Fruit fly (Drosophila melanogaster): ENCODE results near the gene yem.
A peak's percentile ranks its signal among the peaks of the same experiment; 100 is the strongest.

Gene yem

DNA sequence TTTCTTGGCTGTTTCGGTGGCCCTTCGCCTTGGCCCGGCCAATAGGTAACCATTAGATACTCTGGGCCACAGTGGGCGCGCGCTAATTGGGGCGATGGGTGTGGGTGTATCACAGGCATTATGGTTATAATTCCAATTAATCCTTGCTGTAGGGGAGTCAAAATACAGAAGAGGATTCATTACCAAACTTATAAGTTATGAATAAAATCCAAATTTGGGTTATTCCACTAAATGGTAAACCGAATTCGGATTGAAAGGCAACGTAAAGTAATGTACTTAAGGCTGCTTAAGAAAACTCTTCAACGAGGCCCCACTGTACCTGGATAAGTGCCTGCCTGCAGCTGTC lies 33.0 kb downstream of the yem start (continued):
- no peak for TF ChIP-seq NC2α (GFP tag; optimal IDR thresholded peaks at IDR 0.05)
- no peak for TF ChIP-seq CG34422 (GFP tag; IDR thresholded peaks at IDR 0.05)
- TF ChIP-seq CG2129 (GFP tag; IDR thresholded peaks at IDR 0.05; ENCODE audit: partially characterized antibody), result no peak
- TF ChIP-seq lmd (GFP tag; IDR thresholded peaks at IDR 0.05), result peak; percentile 73
- TF ChIP-seq E2f1 (GFP tag; IDR thresholded peaks at IDR 0.05), result peak; percentile 36; the same call in 1 of the 2 replicates
- no peak for TF ChIP-seq fd102C (GFP tag; optimal IDR thresholded peaks at IDR 0.05)
- TF ChIP-seq bsh (GFP tag; optimal IDR thresholded peaks at IDR 0.05), result no peak
- TF ChIP-seq chif (GFP tag; optimal IDR thresholded peaks at IDR 0.05), result peak in 1 of 2 experiments; percentile 41
- no peak for TF ChIP-seq Lim3 (GFP tag; IDR thresholded peaks at IDR 0.05)
- peak; percentile 66 for TF ChIP-seq CG3281 (GFP tag; optimal IDR thresholded peaks at IDR 0.05)
- no peak for TF ChIP-seq CG17802 (tag; optimal IDR thresholded peaks at IDR 0.05)
- no peak for TF ChIP-seq Oli (tag; optimal IDR thresholded peaks at IDR 0.05)
- TF ChIP-seq sisA (GFP tag; IDR thresholded peaks at IDR 0.05), result peak; percentile 40
- peak; percentile 75 for TF ChIP-seq Fer1 (GFP tag; optimal IDR thresholded peaks at IDR 0.05)
- no peak for TF ChIP-seq CG33557 (GFP tag; optimal IDR thresholded peaks at IDR 0.05)
- peak in 1 of 2 experiments; percentile 23 for TF ChIP-seq Eip74EF (GFP tag; optimal IDR thresholded peaks at IDR 0.05)
- TF ChIP-seq Dip3 (GFP tag; optimal IDR thresholded peaks at IDR 0.05), result no peak
- TF ChIP-seq CG10321 (GFP tag; IDR thresholded peaks at IDR 0.05), result no peak
- TF ChIP-seq CG6765 (GFP tag; optimal IDR thresholded peaks at IDR 0.05), result no peak
- TF ChIP-seq eve (GFP tag; optimal IDR thresholded peaks at IDR 0.05), result no peak
- no peak for TF ChIP-seq CG6254 (GFP tag; optimal IDR thresholded peaks at IDR 0.05)
- no peak for TF ChIP-seq CG16813 (GFP tag; IDR thresholded peaks at IDR 0.05; ENCODE audit: partially characterized antibody)
- TF ChIP-seq CG13775 (GFP tag; optimal IDR thresholded peaks at IDR 0.05), result no peak
- TF ChIP-seq CG33213 (GFP tag; optimal IDR thresholded peaks at IDR 0.05), result no peak
- TF ChIP-seq CG15073 (GFP tag; optimal IDR thresholded peaks at IDR 0.05), result no peak
- no peak for TF ChIP-seq ap (GFP tag; IDR thresholded peaks at IDR 0.05)
- peak; percentile 31 for TF ChIP-seq CG10147 (GFP tag; optimal IDR thresholded peaks at IDR 0.05)
- no peak for TF ChIP-seq CG30020 (tag; optimal IDR thresholded peaks at IDR 0.05)
- TF ChIP-seq CG10462 (GFP tag; optimal IDR thresholded peaks at IDR 0.05), result no peak
- TF ChIP-seq twi (tag; optimal IDR thresholded peaks at IDR 0.05), result no peak
- TF ChIP-seq tup (GFP tag; optimal IDR thresholded peaks at IDR 0.05), result no peak
- peak; percentile 44 for TF ChIP-seq Six4 (GFP tag; optimal IDR thresholded peaks at IDR 0.05)
- TF ChIP-seq ttk (GFP tag; IDR thresholded peaks at IDR 0.05), result no peak
- TF ChIP-seq Dp (GFP tag; optimal IDR thresholded peaks at IDR 0.05), result no peak
- no peak for TF ChIP-seq sna (GFP tag; IDR thresholded peaks at IDR 0.05; ENCODE audit: partially characterized antibody)
- peak; percentile 45 for TF ChIP-seq al (GFP tag; IDR thresholded peaks at IDR 0.05)
- no peak for TF ChIP-seq gro (GFP tag; optimal IDR thresholded peaks at IDR 0.05)
- TF ChIP-seq ssp (GFP tag; IDR thresholded peaks at IDR 0.05), result peak; percentile 27; the same call in 1 of the 2 replicates
- no peak for TF ChIP-seq CG8478 (optimal IDR thresholded peaks at IDR 0.05)
- peak; percentile 55; the same call in 1 of the 2 replicates for TF ChIP-seq CG32772 (GFP tag; IDR thresholded peaks at IDR 0.05)
- TF ChIP-seq hth (optimal IDR thresholded peaks at IDR 0.05), result no peak
- peak; percentile 4 for TF ChIP-seq CG8359 (GFP tag; optimal IDR thresholded peaks at IDR 0.05; ENCODE audit: borderline replicate concordance)
- TF ChIP-seq NFAT (GFP tag; IDR thresholded peaks at IDR 0.05), result peak; percentile 28; the same call in 1 of the 2 replicates
- 0 out of 2 replicates have a peak, but pooled peaks have one; percentile 32 for TF ChIP-seq CG7372 (GFP tag; IDR thresholded peaks at IDR 0.05)
- peak; percentile 30; the same call in 2 of the 3 replicates for TF ChIP-seq B-H1 (GFP tag; IDR thresholded peaks at IDR 0.05)
- TF ChIP-seq org-1 (GFP tag; optimal IDR thresholded peaks at IDR 0.05), result peak; percentile 1
- no peak for TF ChIP-seq CG34224 (GFP tag; IDR thresholded peaks at IDR 0.05; ENCODE audit: partially characterized antibody)
- peak; percentile 39 for TF ChIP-seq CG10267 (tag; optimal IDR thresholded peaks at IDR 0.05)
- TF ChIP-seq shn (GFP tag; optimal IDR thresholded peaks at IDR 0.05), result no peak
- TF ChIP-seq Max (GFP tag; optimal IDR thresholded peaks at IDR 0.05), result no peak
- no peak for TF ChIP-seq CG30431 (GFP tag; optimal IDR thresholded peaks at IDR 0.05)
- no peak for TF ChIP-seq GATAe (GFP tag; conservative IDR thresholded peaks at IDR 0.05)

All from whole organism, embryonic.